Worm (Caenorhabditis elegans): ENCODE measurements around the gene bath-47.
"Not testable (repeated sequence)": the region's sequence is repeated elsewhere in the genome, so short reads cannot be mapped to it uniquely, and the experiment has no call there.

The bath-47 gene

ce11 chrII:1603049-1603448 lies 1.4 kb downstream of the bath-47 start:
- no peak for TF ChIP-seq unc-62 (GFP tag; optimal IDR thresholded peaks at IDR 0.05)

DNA sequence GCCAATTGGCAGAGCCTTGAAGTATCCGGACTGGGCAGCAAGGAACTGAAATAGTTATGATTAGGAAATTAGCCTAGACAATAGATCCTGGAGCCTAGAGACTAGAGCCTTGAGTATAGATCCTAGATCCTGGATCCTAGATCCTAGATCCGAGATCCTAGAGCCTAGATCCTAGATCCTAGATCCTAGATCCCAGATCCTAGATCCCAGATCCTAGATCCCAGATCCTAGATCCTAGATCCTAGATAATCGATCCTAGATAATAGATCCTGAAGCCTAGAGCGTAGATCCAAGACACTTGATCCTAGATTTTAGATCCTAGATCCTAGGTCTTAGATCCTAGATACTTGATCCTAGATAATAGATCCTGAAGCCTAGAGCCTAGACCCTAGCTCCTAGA lies 3.4 kb downstream of the bath-47 start:
- TF ChIP-seq unc-62 (GFP tag; optimal IDR thresholded peaks at IDR 0.05) = no peak

DNA sequence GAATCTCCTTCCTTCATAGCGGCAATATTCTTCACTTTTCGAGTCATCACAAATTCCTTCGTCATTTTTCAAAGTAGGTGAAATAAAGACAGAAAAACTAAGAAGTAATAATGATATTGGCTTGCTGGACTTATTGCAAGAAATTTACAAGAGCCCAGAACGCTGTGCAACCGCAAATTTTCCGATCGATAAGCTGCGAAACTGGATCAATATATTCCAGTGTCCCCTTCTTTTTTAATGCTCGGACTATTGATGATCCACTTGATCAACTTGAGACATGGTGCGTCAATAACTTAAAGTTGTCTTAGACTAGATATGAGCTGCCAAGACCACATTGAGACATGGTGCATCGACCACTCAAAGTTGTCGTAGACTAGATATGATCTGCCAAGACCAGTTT lies 4.5 kb downstream of the bath-47 start, which contains the start of gene bath-33:
TSS of gene bath-33 (minus strand) at position 101 of the 400 bp plus-strand sequence.
- TF ChIP-seq unc-62 (GFP tag; optimal IDR thresholded peaks at IDR 0.05) = no peak

DNA sequence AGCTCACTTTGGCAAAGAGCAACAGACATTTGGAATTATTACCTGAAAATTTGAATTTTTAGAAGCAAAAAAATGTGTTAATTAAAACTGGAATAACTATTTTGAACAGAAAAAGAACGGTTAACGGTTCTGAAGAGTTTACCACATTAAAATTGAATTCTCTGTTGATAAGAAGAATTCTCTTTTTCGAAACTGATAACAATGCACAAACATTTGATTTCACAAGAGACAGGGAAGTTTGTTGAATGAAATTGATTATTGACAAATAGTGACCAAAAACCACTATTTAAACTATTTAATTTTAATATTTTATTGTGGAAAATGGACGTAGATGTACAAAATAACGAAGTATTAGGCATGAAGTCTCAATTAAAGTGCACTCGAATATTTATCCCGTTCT lies 6.0 kb downstream of the bath-47 start:
- TF ChIP-seq unc-62 (GFP tag; optimal IDR thresholded peaks at IDR 0.05) = no peak

DNA sequence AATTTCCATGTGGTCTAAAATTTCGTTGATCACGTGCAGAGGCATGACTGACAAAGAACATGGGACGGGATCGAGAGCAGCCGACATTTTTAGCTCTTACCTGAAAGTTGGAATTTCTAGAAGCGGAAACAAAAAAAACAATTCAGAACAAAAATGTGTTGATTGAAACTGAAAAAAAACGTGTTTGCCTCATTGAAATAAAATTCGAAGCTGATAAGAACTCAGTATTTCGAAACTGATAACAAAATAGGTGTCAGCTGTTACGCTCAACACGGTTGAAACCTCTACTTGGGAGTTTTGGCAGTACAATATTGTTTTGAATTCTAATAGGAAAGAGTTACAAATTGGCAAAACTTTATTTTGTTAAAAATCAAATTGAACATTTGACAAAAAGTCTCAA lies 7.3 kb downstream of the bath-47 start:
- TF ChIP-seq unc-62 (GFP tag; optimal IDR thresholded peaks at IDR 0.05) = no peak

ce11 chrII:1610630-1611029 lies 9.0 kb downstream of the bath-47 start, which contains the start of gene fbxa-163:
fbxa-163 (minus strand) TSS chrII:1610730.
- no peak for TF ChIP-seq unc-62 (GFP tag; optimal IDR thresholded peaks at IDR 0.05)

ce11 chrII:1613972-1614371 lies 12.4 kb downstream of the bath-47 start, which contains the start of gene fbxa-164:
fbxa-164 (minus strand) TSS chrII:1614072.
- TF ChIP-seq unc-62 (GFP tag; optimal IDR thresholded peaks at IDR 0.05) = no peak

ce11 chrII:1616382-1616781 lies 14.8 kb downstream of the bath-47 start, which contains the start of gene fbxa-165:
fbxa-165 (minus strand) TSS chrII:1616482.
- no peak for TF ChIP-seq unc-62 (GFP tag; optimal IDR thresholded peaks at IDR 0.05)

DNA sequence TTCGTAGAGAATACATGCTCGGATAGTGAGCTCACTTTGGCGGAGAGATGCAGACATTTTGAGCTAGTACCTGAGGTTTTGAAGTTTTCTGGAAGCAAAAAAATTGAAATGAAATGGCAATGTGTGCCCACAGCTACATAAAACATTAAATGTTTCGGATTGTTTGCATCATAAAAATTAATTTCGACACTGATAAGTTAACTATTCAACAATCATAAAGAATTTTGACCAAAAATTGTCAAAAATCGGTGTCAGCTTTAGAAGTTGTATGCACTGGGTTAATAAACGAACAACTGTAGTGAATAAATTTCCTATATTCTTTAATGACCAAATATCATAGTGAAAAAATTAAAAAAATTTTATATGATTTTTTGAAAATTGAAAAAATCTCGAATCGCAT lies 17.3 kb downstream of the bath-47 start, which contains the start of gene fbxa-166:
TSS of gene fbxa-166 (minus strand) at position 101 of the 400 bp plus-strand sequence.
- no peak for TF ChIP-seq unc-62 (GFP tag; optimal IDR thresholded peaks at IDR 0.05)

- no peak for TF ChIP-seq unc-62 (GFP tag; optimal IDR thresholded peaks at IDR 0.05)
Measured at ce11 chrII:1621180-1621579, 19.6 kb downstream of the bath-47 start, which contains the start of gene fbxa-158. fbxa-158 (minus strand) TSS chrII:1621280.

ce11 chrII:1621795-1622194 lies 20.2 kb downstream of the bath-47 start:
- TF ChIP-seq unc-62 (GFP tag; optimal IDR thresholded peaks at IDR 0.05) = no peak

ce11 chrII:1624572-1624971 lies 23.0 kb downstream of the bath-47 start, which contains the start of gene fbxa-160:
fbxa-160 (minus strand) TSS chrII:1624672.
- no peak for TF ChIP-seq unc-62 (GFP tag; optimal IDR thresholded peaks at IDR 0.05)

DNA sequence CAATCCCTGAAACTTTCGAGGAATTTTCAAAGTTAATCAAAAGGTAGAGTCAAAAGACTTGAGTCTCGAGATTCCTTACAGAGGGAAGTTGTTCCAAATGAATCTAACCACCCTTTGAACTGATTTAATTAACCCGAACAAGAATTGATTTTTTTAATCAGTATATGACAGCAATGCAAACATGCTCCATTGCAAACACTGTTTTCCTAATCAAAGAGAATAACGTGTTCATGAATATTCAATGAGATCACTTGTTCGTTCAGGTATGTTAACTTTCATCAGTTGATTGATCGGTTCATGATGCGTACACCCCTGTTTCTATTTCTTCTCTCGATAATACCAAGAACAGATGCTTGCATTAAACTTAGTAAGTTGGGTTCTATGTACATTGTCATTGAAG lies 24.1 kb downstream of the bath-47 start, which contains the start of gene C08E3.14:
TSS of gene C08E3.14 (plus strand) at position 301 of the 400 bp plus-strand sequence.
- no peak for TF ChIP-seq unc-62 (GFP tag; optimal IDR thresholded peaks at IDR 0.05)

ce11 chrII:1627783-1628182 lies 26.2 kb downstream of the bath-47 start, which contains the start of gene C08E3.15:
C08E3.15 (minus strand) TSS chrII:1627883.
- TF ChIP-seq unc-62 (GFP tag; optimal IDR thresholded peaks at IDR 0.05) = not testable (repeated sequence)

DNA sequence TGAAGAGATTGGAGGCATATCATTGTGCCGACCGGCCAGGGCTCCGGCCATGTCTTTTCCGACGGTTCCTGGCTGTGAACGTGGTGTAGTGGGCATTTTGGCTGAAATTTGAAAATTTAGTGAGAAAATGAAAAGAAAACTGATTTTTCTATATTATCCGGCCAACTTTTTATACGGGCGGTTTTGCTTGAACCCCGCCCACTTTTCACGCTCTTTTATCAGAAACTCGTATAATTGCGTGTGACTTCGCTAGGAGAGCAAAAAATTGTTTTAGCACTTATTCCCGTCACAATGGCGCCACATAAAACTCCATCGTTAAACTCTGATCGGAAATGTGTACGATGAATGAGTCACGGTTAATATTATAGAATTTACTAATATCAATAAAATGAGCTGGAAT lies 30.6 kb downstream of the bath-47 start, which contains the start of gene C08E3.13:
TSS of gene C08E3.13 (minus strand) at position 101 of the 400 bp plus-strand sequence.
- not testable (repeated sequence) for TF ChIP-seq unc-62 (GFP tag; optimal IDR thresholded peaks at IDR 0.05)

ce11 chrII:1633490-1633889 lies 31.9 kb downstream of the bath-47 start, which contains the start of gene C08E3.1:
C08E3.1 (plus strand) TSS chrII:1633790.
- TF ChIP-seq unc-62 (GFP tag; optimal IDR thresholded peaks at IDR 0.05) = not testable (repeated sequence)

DNA sequence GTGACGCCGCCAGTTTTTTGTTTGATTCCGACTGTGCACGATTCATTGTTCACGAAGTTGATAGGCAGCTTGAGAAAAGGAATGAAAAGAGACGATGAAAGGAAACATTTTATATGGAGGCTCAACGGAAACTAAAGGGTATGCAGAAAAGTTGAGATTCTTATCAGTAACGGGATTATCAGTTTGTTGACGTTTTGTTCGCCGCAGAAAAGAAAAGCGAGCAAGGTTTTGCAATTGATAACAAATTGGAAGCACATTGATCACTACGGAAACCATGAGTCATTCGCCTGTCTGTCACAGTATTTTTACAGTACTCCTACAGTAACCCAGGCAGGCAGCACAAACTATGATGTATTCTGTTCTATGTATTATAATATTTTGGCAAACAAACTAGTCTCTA lies 34.4 kb downstream of the bath-47 start:
- no peak for TF ChIP-seq unc-62 (GFP tag; optimal IDR thresholded peaks at IDR 0.05)

Data from whole organism, dauer.